Fruit fly (Drosophila melanogaster) whole organism, wandering third instar larva: Measurements from ENCODE around the gene CG9312.

Experiments
- Dfd ChIP-seq: fragments of >200 bp; optimal IDR thresholded peaks from 2 replicates; lab custom pipeline; 2017; ENCODE audit warnings: missing biosample characterization, missing genetic modification characterization
- Dif ChIP-seq: fragments of 200-275, 200-300 bp; sonication (Bioruptor generic); optimal IDR thresholded peaks from 2 replicates; lab custom pipeline; 2018; ENCODE audit warnings: missing biosample characterization, missing genetic modification characterization; ENCODE audit not compliant: partially characterized antibody
- GATAd ChIP-seq: sonication (Bioruptor generic); optimal IDR thresholded peaks from 2 replicates; lab custom pipeline; 2016; ENCODE audit warnings: missing biosample characterization, missing genetic modification characterization
- HLH106 ChIP-seq: fragments of 200-800 bp; optimal IDR thresholded peaks from 3 replicates; lab custom pipeline; 2019; ENCODE audit warnings: missing biosample characterization, mild to moderate bottlenecking, missing genetic modification characterization, moderate library complexity
- Hr78 ChIP-seq: fragments of >200 bp; optimal IDR thresholded peaks from 2 replicates; lab custom pipeline; 2017; ENCODE audit warnings: missing biosample characterization, missing genetic modification characterization
- Myc ChIP-seq: fragments of >200 bp; optimal IDR thresholded peaks from 2 replicates; lab custom pipeline; 2017
- br ChIP-seq: fragments of 200-800 bp; sonication (Bioruptor generic); optimal IDR thresholded peaks from 2 replicates; lab custom pipeline; 2016; ENCODE audit warnings: missing biosample characterization, missing genetic modification characterization
- fru ChIP-seq: fragments of 200-800 bp; sonication (Bioruptor generic); optimal IDR thresholded peaks from 3 replicates; lab custom pipeline; 2016; ENCODE audit warnings: missing biosample characterization, mild to moderate bottlenecking, missing genetic modification characterization
- h ChIP-seq: fragments of 200-800 bp; sonication (Bioruptor generic); optimal IDR thresholded peaks from 3 replicates; lab custom pipeline; 2016; ENCODE audit warnings: missing biosample characterization, mild to moderate bottlenecking, missing genetic modification characterization
- pan ChIP-seq: fragments of >200 bp; optimal IDR thresholded peaks from 2 replicates; lab custom pipeline; 2017
- psq ChIP-seq: fragments of 200-800 bp; sonication (Bioruptor generic); optimal IDR thresholded peaks from 3 replicates; lab custom pipeline; 2017; ENCODE audit warnings: missing biosample characterization, mild to moderate bottlenecking, missing genetic modification characterization, moderate library complexity
- rgr ChIP-seq: fragments of 200-800 bp; sonication (Bioruptor generic); optimal IDR thresholded peaks from 3 replicates; lab custom pipeline; 2016; ENCODE audit warnings: missing biosample characterization, mild to moderate bottlenecking, missing genetic modification characterization
- usp ChIP-seq: fragments of >200 bp; optimal IDR thresholded peaks from 2 replicates; lab custom pipeline; 2017; ENCODE audit warnings: missing biosample characterization, missing genetic modification characterization

- TF ChIP-seq usp: no peak
- no peak for TF ChIP-seq psq (GFP tag; lab: Kevin White, UChicago)
- TF ChIP-seq Hr78 (GFP tag; lab: Kevin White, UChicago): no peak
- TF ChIP-seq Myc (lab: Kevin White, UChicago): no peak
- no peak for TF ChIP-seq br (GFP tag; lab: Kevin White, UChicago)
- no peak for TF ChIP-seq rgr (GFP tag; lab: Kevin White, UChicago)
- TF ChIP-seq HLH106 (tag; lab: Kevin White, UChicago): no peak
- no peak for TF ChIP-seq h
- TF ChIP-seq GATAd (GFP tag; lab: Kevin White, UChicago): no peak
- no peak for TF ChIP-seq pan (lab: Kevin White, UChicago)
- no peak for TF ChIP-seq Dfd (GFP tag; lab: Kevin White, UChicago)
- peak; percentile 60 for TF ChIP-seq Dif (GFP tag; lab: Kevin White, UChicago)
- TF ChIP-seq fru (GFP tag; lab: Kevin White, UChicago): peak; percentile 19
These were observed 29.1 kb downstream of the CG9312 start for dm6 chr3R:13794666-13795055.
